Fruit fly (Drosophila melanogaster): ENCODE measurements around the gene Dysb.

Gene Dysb

dm6 chr3L:18841269-18841668, 26.3 kb upstream of the Dysb start:
- no peak for TF ChIP-seq Mnt (GFP tag; optimal IDR thresholded peaks at IDR 0.05)
- TF ChIP-seq Clk (GFP tag; optimal IDR thresholded peaks at IDR 0.05) = no peak
- no peak for TF ChIP-seq CG33017 (tag; optimal IDR thresholded peaks at IDR 0.05)
- peak; percentile 35 for TF ChIP-seq tj (GFP tag; optimal IDR thresholded peaks at IDR 0.05)
- no peak for TF ChIP-seq CG7101 (tag; optimal IDR thresholded peaks at IDR 0.05)
- TF ChIP-seq CG7045 (GFP tag; optimal IDR thresholded peaks at IDR 0.05) = no peak
- TF ChIP-seq ovo (GFP tag; optimal IDR thresholded peaks at IDR 0.05) = no peak
- peak; percentile 66 for TF ChIP-seq kay (GFP tag; ENCODE audit: borderline replicate concordance)
- no peak for TF ChIP-seq Hr96 (GFP tag; optimal IDR thresholded peaks at IDR 0.05)
- TF ChIP-seq CG12768 (GFP tag; optimal IDR thresholded peaks at IDR 0.05) = no peak
- TF ChIP-seq CG5204 (GFP tag; optimal IDR thresholded peaks at IDR 0.05) = no peak
- no peak for TF ChIP-seq toe (GFP tag; optimal IDR thresholded peaks at IDR 0.05)
- TF ChIP-seq bab1 (GFP tag; optimal IDR thresholded peaks at IDR 0.05) = peak; percentile 2
- TF ChIP-seq CG1620 (GFP tag; optimal IDR thresholded peaks at IDR 0.05) = no peak
- peak; percentile 0 for TF ChIP-seq pad (GFP tag; optimal IDR thresholded peaks at IDR 0.05)
- no peak for TF ChIP-seq CG14711 (tag; optimal IDR thresholded peaks at IDR 0.05)
- no peak for TF ChIP-seq Crg-1 (GFP tag; optimal IDR thresholded peaks at IDR 0.05)
- no peak for TF ChIP-seq CG11617 (GFP tag; optimal IDR thresholded peaks at IDR 0.05)
- TF ChIP-seq cnc (optimal IDR thresholded peaks at IDR 0.05) = no peak
- peak; percentile 4 for TF ChIP-seq cic (GFP tag; optimal IDR thresholded peaks at IDR 0.05)

DNA sequence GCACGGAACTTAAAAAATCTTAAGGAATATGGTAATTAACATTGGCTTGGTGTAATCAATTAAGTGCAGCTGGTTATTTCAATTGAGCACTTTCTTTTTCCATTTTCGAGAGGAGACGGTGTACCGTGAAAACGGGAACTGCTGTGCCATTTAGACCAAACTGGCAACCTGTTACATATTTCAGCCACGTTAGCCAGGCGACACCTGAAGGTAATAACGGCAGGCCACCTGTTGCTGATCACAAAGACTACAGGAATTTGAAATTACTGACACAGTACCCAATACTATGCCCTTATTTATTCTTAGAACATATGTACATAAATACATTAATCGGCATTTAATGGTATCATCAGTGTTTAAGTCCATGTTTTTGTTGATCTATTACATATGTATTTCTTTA, 25.3 kb upstream of the Dysb start:
- TF ChIP-seq Crg-1 (GFP tag; optimal IDR thresholded peaks at IDR 0.05) (no peak), Clk (GFP tag; optimal IDR thresholded peaks at IDR 0.05) (no peak), toe (GFP tag; optimal IDR thresholded peaks at IDR 0.05) (no peak), Hr96 (GFP tag; optimal IDR thresholded peaks at IDR 0.05) (no peak), CG7101 (tag; optimal IDR thresholded peaks at IDR 0.05) (no peak), CG14711 (tag; optimal IDR thresholded peaks at IDR 0.05) (no peak), CG5204 (GFP tag; optimal IDR thresholded peaks at IDR 0.05) (no peak), CG33017 (tag; optimal IDR thresholded peaks at IDR 0.05) (no peak), CG12768 (GFP tag; optimal IDR thresholded peaks at IDR 0.05) (no peak), kay (GFP tag; ENCODE audit: borderline replicate concordance) (no peak), pad (GFP tag; optimal IDR thresholded peaks at IDR 0.05) (no peak), cic (GFP tag; optimal IDR thresholded peaks at IDR 0.05) (no peak), bab1 (GFP tag; optimal IDR thresholded peaks at IDR 0.05) (no peak), cnc (optimal IDR thresholded peaks at IDR 0.05) (no peak), ovo (GFP tag; optimal IDR thresholded peaks at IDR 0.05) (no peak), CG7045 (GFP tag; optimal IDR thresholded peaks at IDR 0.05) (no peak), CG11617 (GFP tag; optimal IDR thresholded peaks at IDR 0.05) (no peak), tj (GFP tag; optimal IDR thresholded peaks at IDR 0.05) (no peak), Mnt (GFP tag; optimal IDR thresholded peaks at IDR 0.05) (no peak)

- TF ChIP-seq tj (GFP tag; optimal IDR thresholded peaks at IDR 0.05) (no peak), toe (GFP tag; optimal IDR thresholded peaks at IDR 0.05) (no peak), Crg-1 (GFP tag; optimal IDR thresholded peaks at IDR 0.05) (no peak), CG11617 (GFP tag; optimal IDR thresholded peaks at IDR 0.05) (no peak), CG1620 (GFP tag; optimal IDR thresholded peaks at IDR 0.05) (no peak), CG5204 (GFP tag; optimal IDR thresholded peaks at IDR 0.05) (no peak), CG33017 (tag; optimal IDR thresholded peaks at IDR 0.05) (no peak), CG12768 (GFP tag; optimal IDR thresholded peaks at IDR 0.05) (no peak), CG14711 (tag; optimal IDR thresholded peaks at IDR 0.05) (no peak), Mnt (GFP tag; optimal IDR thresholded peaks at IDR 0.05) (no peak), kay (GFP tag; ENCODE audit: borderline replicate concordance) (no peak), cnc (optimal IDR thresholded peaks at IDR 0.05) (no peak), CG7045 (GFP tag; optimal IDR thresholded peaks at IDR 0.05) (no peak), cic (GFP tag; optimal IDR thresholded peaks at IDR 0.05) (no peak), CG7101 (tag; optimal IDR thresholded peaks at IDR 0.05) (no peak), ovo (GFP tag; optimal IDR thresholded peaks at IDR 0.05) (no peak)
Observed at dm6 chr3L:18845833-18846232, 21.7 kb upstream of the Dysb start.

DNA sequence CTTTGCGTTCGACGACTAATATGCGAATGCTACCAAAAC, 21.5 kb upstream of the Dysb start, which contains the start of gene Indy:
Indy (minus strand) TSS at position 35 of the 39 bp plus-strand sequence.
- TF ChIP-seq ovo (GFP tag; optimal IDR thresholded peaks at IDR 0.05) = no peak

dm6 chr3L:18846272-18846741, 21.3 kb upstream of the Dysb start:
- TF ChIP-seq pad (GFP tag; optimal IDR thresholded peaks at IDR 0.05) = peak; percentile 91
- TF ChIP-seq tj (GFP tag; optimal IDR thresholded peaks at IDR 0.05) = peak; percentile 58
- TF ChIP-seq CG7101 (tag; optimal IDR thresholded peaks at IDR 0.05) = no peak
- no peak for TF ChIP-seq Crg-1 (GFP tag; optimal IDR thresholded peaks at IDR 0.05)
- no peak for TF ChIP-seq CG14711 (tag; optimal IDR thresholded peaks at IDR 0.05)

dm6 chr3L:18848436-18848835, 19.1 kb upstream of the Dysb start:
- no peak for TF ChIP-seq Crg-1 (GFP tag; optimal IDR thresholded peaks at IDR 0.05)
- TF ChIP-seq CG5204 (GFP tag; optimal IDR thresholded peaks at IDR 0.05) = peak; percentile 18
- no peak for TF ChIP-seq Hr96 (GFP tag; optimal IDR thresholded peaks at IDR 0.05)
- TF ChIP-seq CG11617 (GFP tag; optimal IDR thresholded peaks at IDR 0.05) = no peak
- TF ChIP-seq CG7101 (tag; optimal IDR thresholded peaks at IDR 0.05) = peak; percentile 16
- no peak for TF ChIP-seq CG12768 (GFP tag; optimal IDR thresholded peaks at IDR 0.05)
- no peak for TF ChIP-seq cic (GFP tag; optimal IDR thresholded peaks at IDR 0.05)
- peak; percentile 30 for TF ChIP-seq CG1620 (GFP tag; optimal IDR thresholded peaks at IDR 0.05)
- peak; percentile 14 for TF ChIP-seq pad (GFP tag; optimal IDR thresholded peaks at IDR 0.05)
- TF ChIP-seq CG33017 (tag; optimal IDR thresholded peaks at IDR 0.05) = no peak
- no peak for TF ChIP-seq Mnt (GFP tag; optimal IDR thresholded peaks at IDR 0.05)
- TF ChIP-seq tj (GFP tag; optimal IDR thresholded peaks at IDR 0.05) = no peak
- TF ChIP-seq CG14711 (tag; optimal IDR thresholded peaks at IDR 0.05) = no peak
- peak; percentile 18 for TF ChIP-seq toe (GFP tag; optimal IDR thresholded peaks at IDR 0.05)
- TF ChIP-seq Clk (GFP tag; optimal IDR thresholded peaks at IDR 0.05) = no peak
- TF ChIP-seq ovo (GFP tag; optimal IDR thresholded peaks at IDR 0.05) = no peak
- no peak for TF ChIP-seq kay (GFP tag; ENCODE audit: borderline replicate concordance)
- TF ChIP-seq CG7045 (GFP tag; optimal IDR thresholded peaks at IDR 0.05) = no peak
- TF ChIP-seq bab1 (GFP tag; optimal IDR thresholded peaks at IDR 0.05) = peak; percentile 90
- TF ChIP-seq cnc (optimal IDR thresholded peaks at IDR 0.05) = no peak

DNA sequence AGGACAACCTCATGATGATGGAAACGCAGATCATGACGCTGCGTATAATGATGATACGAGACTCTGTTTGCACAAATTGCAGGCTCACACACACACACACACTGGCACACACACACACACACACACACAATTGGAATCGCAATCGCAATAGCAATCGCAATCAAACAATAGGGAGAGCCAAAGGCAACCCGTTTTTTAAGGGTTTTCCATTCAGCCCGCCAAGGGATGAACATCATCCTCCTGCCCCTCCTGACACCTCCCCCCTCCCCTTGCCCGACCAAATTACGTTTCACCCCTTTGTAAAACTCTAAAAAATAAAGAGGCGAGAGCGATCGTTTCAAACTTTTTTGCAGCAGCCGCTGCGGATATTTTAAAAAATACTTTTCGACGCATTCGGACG, 15.3 kb upstream of the Dysb start:
- TF ChIP-seq Crg-1 (GFP tag; optimal IDR thresholded peaks at IDR 0.05) (no peak), cnc (optimal IDR thresholded peaks at IDR 0.05) (no peak), CG5204 (GFP tag; optimal IDR thresholded peaks at IDR 0.05) (no peak), Mnt (GFP tag; optimal IDR thresholded peaks at IDR 0.05) (no peak), CG33017 (tag; optimal IDR thresholded peaks at IDR 0.05) (no peak), CG14711 (tag; optimal IDR thresholded peaks at IDR 0.05) (no peak), CG11617 (GFP tag; optimal IDR thresholded peaks at IDR 0.05) (no peak), CG7045 (GFP tag; optimal IDR thresholded peaks at IDR 0.05) (no peak), toe (GFP tag; optimal IDR thresholded peaks at IDR 0.05) (no peak), ovo (GFP tag; optimal IDR thresholded peaks at IDR 0.05) (no peak), CG1620 (GFP tag; optimal IDR thresholded peaks at IDR 0.05) (no peak), bab1 (GFP tag; optimal IDR thresholded peaks at IDR 0.05) (no peak)

Measured in whole organism, adult.